Fruit fly (Drosophila melanogaster) whole organism: ENCODE results near the gene mRpL19.

ENCODE experiments used
- CG8478 ChIP-seq: fragments of >200 bp; optimal IDR thresholded peaks from 2 replicates; lab custom pipeline; 2018; ENCODE audit warnings: inconsistent platforms
- pan ChIP-seq: fragments of >200 bp; optimal IDR thresholded peaks from 2 replicates; lab custom pipeline; 2017
- psq ChIP-seq: fragments of >200 bp; optimal IDR thresholded peaks from 2 replicates; lab custom pipeline; 2017
- usp ChIP-seq: fragments of >200 bp; optimal IDR thresholded peaks from 2 replicates; lab custom pipeline; 2017; ENCODE audit warnings: missing biosample characterization, missing genetic modification characterization, mixed read lengths

DNA sequence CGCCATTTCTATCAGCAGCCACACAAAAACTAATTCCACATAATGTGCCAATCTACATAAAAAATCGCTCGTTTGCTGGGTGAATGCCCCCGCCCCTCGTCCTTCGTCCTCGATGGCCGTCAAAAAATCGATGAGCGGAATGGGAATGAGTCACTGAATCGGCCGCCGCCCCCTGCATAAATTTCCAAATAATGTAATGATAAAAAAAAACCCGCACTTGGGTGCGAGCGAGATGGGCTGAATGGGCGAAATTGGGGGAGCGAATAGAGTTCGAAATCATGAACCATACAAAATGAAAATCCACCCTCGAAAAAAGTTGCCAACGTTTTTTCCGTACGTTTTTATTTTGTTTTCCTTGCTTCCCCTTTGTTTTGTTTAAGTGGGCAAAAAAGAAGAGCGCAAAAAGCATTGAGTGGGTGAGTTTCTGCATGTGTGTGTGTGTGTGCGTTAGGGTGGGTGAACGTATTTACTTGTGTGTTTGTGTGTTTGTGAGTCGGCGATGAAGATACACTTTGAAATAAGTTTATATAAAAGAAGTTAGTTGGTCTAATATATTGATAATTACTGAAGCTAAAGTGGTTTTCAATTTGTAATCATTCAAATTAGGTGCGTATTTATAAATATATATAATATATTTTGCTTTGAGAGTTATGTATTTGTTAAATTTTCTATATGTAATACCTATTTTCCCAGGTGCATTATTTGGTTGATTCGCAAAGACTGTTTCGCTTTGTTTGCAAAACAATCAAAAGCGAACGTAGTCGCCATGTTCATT, 31.6 kb downstream of the mRpL19 start:
- TF ChIP-seq psq (lab: Kevin White, UChicago) (no peak), usp (no peak), pan (lab: Kevin White, UChicago) (no peak), CG8478 (no peak)
